Worm (Caenorhabditis elegans) whole organism, mixed stage, embryonic: ENCODE data around the gene spe-43.
A peak's percentile ranks its signal among the peaks of the same experiment; 100 is the strongest.

Source experiments
- ceh-43 ChIP-seq: fragments of 200-800 bp; sonication (Bioruptor generic); optimal IDR thresholded peaks from 2 replicates; lab custom pipeline; 2018; ENCODE audit warnings: mild to moderate bottlenecking, missing genetic modification characterization, moderate library complexity, missing compliant biosample characterization
- ceh-83 ChIP-seq: fragments of 200-800 bp; sonication (Bioruptor generic); optimal IDR thresholded peaks from 2 replicates; lab custom pipeline; 2018; ENCODE audit warnings: mild to moderate bottlenecking, missing genetic modification characterization, missing compliant biosample characterization
- ces-1 ChIP-seq: fragments of 150-350 bp; optimal IDR thresholded peaks from 2 replicates; lab custom pipeline; 2014; ENCODE audit warnings: missing biosample characterization, missing genetic modification reagents, missing genetic modification characterization
- cnd-1 ChIP-seq: fragments of 200-800 bp; sonication (Bioruptor generic); optimal IDR thresholded peaks from 2 replicates; lab custom pipeline; 2018; ENCODE audit warnings: mild to moderate bottlenecking, missing genetic modification characterization, missing compliant biosample characterization
- drap-1 ChIP-seq: fragments of 200-800 bp; sonication (Bioruptor generic); optimal IDR thresholded peaks from 3 replicates; lab custom pipeline; 2018; ENCODE audit warnings: mild to moderate bottlenecking, missing genetic modification characterization, missing compliant biosample characterization
- elt-1 ChIP-seq: sonication (generic microtip); optimal IDR thresholded peaks from 2 replicates; lab custom pipeline; 2017; ENCODE audit warnings: missing genetic modification characterization, mild to moderate bottlenecking, missing compliant biosample characterization, antibody characterized with exemption, moderate library complexity, borderline replicate concordance; ENCODE audit not compliant: insufficient read depth
- elt-3 ChIP-seq: fragments of 150-350 bp; optimal IDR thresholded peaks from 2 replicates; lab custom pipeline; 2014; ENCODE audit warnings: missing biosample characterization, missing genetic modification characterization
- flh-1 ChIP-seq: fragments of 200-800 bp; sonication (Bioruptor generic); optimal IDR thresholded peaks from 2 replicates; lab custom pipeline; 2018; ENCODE audit warnings: mild to moderate bottlenecking, missing genetic modification characterization, moderate library complexity, missing compliant biosample characterization
- ham-2 ChIP-seq: fragments of 200-800 bp; sonication (Bioruptor generic); optimal IDR thresholded peaks from 2 replicates; lab custom pipeline; 2018; ENCODE audit warnings: mild to moderate bottlenecking, missing genetic modification characterization, missing compliant biosample characterization
- hlh-1 ChIP-seq: fragments of 150-350 bp; optimal IDR thresholded peaks from 2 replicates; lab custom pipeline; 2014; ENCODE audit warnings: missing biosample characterization, missing genetic modification reagents, missing genetic modification characterization
- lin-13 ChIP-seq: fragments of 150-350 bp; optimal IDR thresholded peaks from 2 replicates; lab custom pipeline; 2014; ENCODE audit warnings: missing biosample characterization, missing genetic modification characterization
- lin-32 ChIP-seq: fragments of 200-800 bp; sonication (Bioruptor generic); optimal IDR thresholded peaks from 2 replicates; lab custom pipeline; 2018; ENCODE audit warnings: mild to moderate bottlenecking, missing genetic modification characterization, missing compliant biosample characterization
- lsy-2 ChIP-seq: fragments of 150-350 bp; optimal IDR thresholded peaks from 2 replicates; lab custom pipeline; 2014; ENCODE audit warnings: missing biosample characterization, missing genetic modification characterization
- mab-5 ChIP-seq: fragments of 150-350 bp; optimal IDR thresholded peaks from 2 replicates; lab custom pipeline; 2014; ENCODE audit warnings: missing biosample characterization, missing genetic modification characterization
- mep-1 ChIP-seq: fragments of 150-350 bp; optimal IDR thresholded peaks from 2 replicates; lab custom pipeline; 2017; ENCODE audit warnings: missing biosample characterization, missing genetic modification reagents, missing genetic modification characterization, inconsistent platforms
- mls-2 ChIP-seq: sonication (generic microtip); optimal IDR thresholded peaks from 2 replicates; lab custom pipeline; 2016; ENCODE audit warnings: mild to moderate bottlenecking, missing genetic modification characterization, moderate library complexity, missing compliant biosample characterization
- nhr-12 ChIP-seq: fragments of 150-350 bp; optimal IDR thresholded peaks from 2 replicates; lab custom pipeline; 2014; ENCODE audit warnings: missing biosample characterization, missing genetic modification characterization
- nhr-2 ChIP-seq: fragments of 150-350 bp; optimal IDR thresholded peaks from 2 replicates; lab custom pipeline; 2014; ENCODE audit warnings: missing biosample characterization, missing genetic modification characterization
- nhr-237 ChIP-seq: fragments of 150-350 bp; optimal IDR thresholded peaks from 2 replicates; lab custom pipeline; 2014; ENCODE audit warnings: missing biosample characterization, missing genetic modification characterization
- nhr-28 ChIP-seq: fragments of 150-350 bp; optimal IDR thresholded peaks from 2 replicates; lab custom pipeline; 2014; ENCODE audit warnings: missing biosample characterization, missing genetic modification characterization
- nhr-76 ChIP-seq: sonication (generic microtip); optimal IDR thresholded peaks from 2 replicates; lab custom pipeline; 2017; ENCODE audit warnings: missing biosample characterization, missing genetic modification characterization
- pha-4 ChIP-seq: fragments of 150-350 bp; optimal IDR thresholded peaks from 2 replicates; lab custom pipeline; 2018; ENCODE audit warnings: missing biosample characterization, missing genetic modification reagents, missing genetic modification characterization
- sem-2 ChIP-seq: fragments of 200-800 bp; sonication (Bioruptor generic); optimal IDR thresholded peaks from 2 replicates; lab custom pipeline; 2018; ENCODE audit warnings: mild to moderate bottlenecking, missing genetic modification characterization, missing compliant biosample characterization
- sptf-1 ChIP-seq: sonication (generic microtip); optimal IDR thresholded peaks from 2 replicates; lab custom pipeline; 2017; ENCODE audit warnings: mild to moderate bottlenecking, missing genetic modification characterization, moderate library complexity, missing compliant biosample characterization
- tbx-8 ChIP-seq: fragments of 200-800 bp; sonication (Bioruptor generic); optimal IDR thresholded peaks from 2 replicates; lab custom pipeline; 2018; ENCODE audit warnings: mild to moderate bottlenecking, missing genetic modification characterization, moderate library complexity, missing compliant biosample characterization
- unc-120 ChIP-seq: sonication (generic microtip); optimal IDR thresholded peaks from 2 replicates; lab custom pipeline; 2017; ENCODE audit warnings: missing genetic modification characterization, missing compliant biosample characterization; ENCODE audit not compliant: poor library complexity, severe bottlenecking
- ztf-11 ChIP-seq: fragments of 150-350 bp; optimal IDR thresholded peaks from 2 replicates; lab custom pipeline; 2014; ENCODE audit warnings: missing biosample characterization, missing genetic modification characterization

spe-43 gene

DNA sequence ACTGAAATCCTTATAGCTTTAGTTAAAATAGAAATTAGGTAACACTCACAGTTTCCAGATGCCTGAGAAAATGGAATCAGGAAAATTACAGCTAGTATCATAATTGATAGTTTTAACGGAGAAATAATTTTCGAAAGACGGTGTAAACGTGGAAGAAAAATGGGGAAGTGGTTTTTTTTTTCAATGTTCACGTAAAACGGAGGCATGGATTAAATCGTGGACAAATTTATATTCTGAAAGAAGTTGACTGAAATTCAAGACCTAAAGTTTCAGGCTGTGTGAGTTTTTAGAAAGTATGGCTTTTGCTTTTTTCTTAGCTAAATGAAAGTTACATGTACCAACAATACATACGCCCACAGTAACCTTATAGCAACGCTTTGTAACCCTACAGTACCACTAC is at the start of gene spe-43:
spe-43 (minus strand) TSS at position 101 of the 400 bp plus-strand sequence.
- TF ChIP-seq mab-5 (no peak), tbx-8 (GFP tag; lab: Kevin White, UChicago) (no peak), hlh-1 (no peak), nhr-2 (no peak), ceh-43 (no peak)

DNA sequence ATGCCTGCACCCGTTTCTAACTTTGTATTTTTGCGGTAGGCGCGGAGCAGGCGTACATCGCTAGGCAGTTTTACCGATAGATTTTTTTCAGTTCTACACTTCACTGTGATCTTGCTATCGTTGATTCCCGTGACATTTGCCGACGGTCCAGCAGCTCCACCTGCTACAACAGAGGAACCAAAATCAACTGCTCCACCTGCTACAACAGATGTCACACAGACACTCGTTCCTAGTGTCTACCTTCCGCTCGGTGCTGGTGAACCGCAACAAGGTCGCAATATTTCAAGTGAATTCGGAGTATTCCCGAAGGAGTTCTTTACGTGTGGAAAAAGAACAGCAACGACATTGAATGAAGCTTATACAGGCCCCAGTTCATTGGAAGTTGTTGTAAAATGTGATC is 47.9 kb upstream of the spe-43 start:
- TF ChIP-seq elt-3 (tag; lab: Kevin White, UChicago) (no peak), cnd-1 (tag; lab: Kevin White, UChicago) (no peak), lin-32 (GFP tag; lab: Kevin White, UChicago) (peak; percentile 83), flh-1 (GFP tag; lab: Kevin White, UChicago) (no peak), nhr-12 (tag; lab: Kevin White, UChicago) (no peak), nhr-2 (no peak), ztf-11 (tag; lab: Kevin White, UChicago) (no peak), ceh-83 (GFP tag; lab: Kevin White, UChicago) (no peak), nhr-28 (tag; lab: Kevin White, UChicago) (no peak)

DNA sequence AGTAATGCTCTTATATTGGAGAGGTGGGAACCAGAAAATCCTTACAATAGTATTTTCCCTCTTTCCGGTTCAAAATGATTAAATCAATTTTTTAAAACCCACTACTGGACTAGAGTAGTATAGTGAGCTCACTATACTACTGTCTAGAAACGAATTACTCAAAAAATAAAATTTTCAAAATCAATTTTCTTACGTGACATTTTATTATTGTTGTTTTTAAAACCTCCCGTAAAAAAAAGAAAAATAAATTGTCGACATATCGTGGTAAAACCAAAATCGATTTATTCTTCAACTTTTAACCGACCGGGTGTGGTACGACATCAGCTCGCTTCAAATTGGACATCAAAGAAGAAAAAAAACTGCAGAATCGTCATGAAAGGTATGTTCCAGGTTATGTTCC is 47.3 kb upstream of the spe-43 start, which contains the start of gene F58D2.2:
F58D2.2 (plus strand) TSS at position 301 of the 400 bp plus-strand sequence.
- TF ChIP-seq lin-13 (no peak), nhr-76 (tag; lab: Kevin White, UChicago) (no peak), nhr-237 (tag; lab: Kevin White, UChicago) (no peak), hlh-1 (no peak), mep-1 (no peak), lsy-2 (no peak), ceh-43 (no peak), drap-1 (GFP tag; lab: Kevin White, UChicago) (no peak)

DNA sequence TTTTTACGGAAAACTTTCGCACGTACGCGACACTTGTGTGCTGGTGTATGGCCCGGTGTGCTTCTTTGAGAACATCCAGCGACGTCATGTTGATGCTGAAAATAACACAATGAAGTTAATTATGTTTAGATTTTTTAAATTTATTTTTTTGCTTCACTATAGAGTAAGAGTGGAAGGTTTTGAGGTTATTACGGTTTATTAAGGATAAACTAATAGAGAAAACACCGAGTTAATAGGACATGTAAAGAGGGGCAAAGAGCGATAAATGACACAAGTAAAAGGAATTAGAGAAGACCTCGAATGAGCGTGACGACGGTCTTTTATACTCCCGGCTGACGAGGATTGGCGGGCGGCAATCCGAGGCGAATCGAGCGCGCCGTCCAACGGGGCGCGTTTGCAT is 46.8 kb upstream of the spe-43 start, which contains the start of gene F58D2.4:
F58D2.4 (minus strand) TSS at position 101 of the 400 bp plus-strand sequence.
- TF ChIP-seq mab-5 = no peak

DNA sequence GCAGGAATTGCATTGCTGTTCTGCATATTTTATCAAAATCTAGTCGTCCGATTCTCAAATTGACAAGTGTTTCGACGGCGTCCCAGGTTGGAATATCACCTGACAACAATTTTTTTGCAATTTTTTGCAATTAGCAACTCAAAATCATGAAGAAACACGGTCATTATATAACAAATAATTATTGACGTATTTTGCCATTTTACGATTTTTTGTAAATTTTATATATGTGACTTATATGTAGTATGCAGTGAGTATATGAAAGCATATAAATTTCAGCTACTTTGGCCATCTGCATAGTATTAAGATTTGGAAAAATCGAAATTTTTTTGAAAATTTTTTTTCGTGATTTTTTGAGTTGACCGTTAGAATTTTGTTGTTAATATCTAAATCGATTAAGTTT is 38.6 kb upstream of the spe-43 start, which contains the start of gene F58D2.3:
F58D2.3 (minus strand) TSS at position 101 of the 400 bp plus-strand sequence.
- TF ChIP-seq lin-13 = no peak
- TF ChIP-seq, all 35 proteins: peak for 0

DNA sequence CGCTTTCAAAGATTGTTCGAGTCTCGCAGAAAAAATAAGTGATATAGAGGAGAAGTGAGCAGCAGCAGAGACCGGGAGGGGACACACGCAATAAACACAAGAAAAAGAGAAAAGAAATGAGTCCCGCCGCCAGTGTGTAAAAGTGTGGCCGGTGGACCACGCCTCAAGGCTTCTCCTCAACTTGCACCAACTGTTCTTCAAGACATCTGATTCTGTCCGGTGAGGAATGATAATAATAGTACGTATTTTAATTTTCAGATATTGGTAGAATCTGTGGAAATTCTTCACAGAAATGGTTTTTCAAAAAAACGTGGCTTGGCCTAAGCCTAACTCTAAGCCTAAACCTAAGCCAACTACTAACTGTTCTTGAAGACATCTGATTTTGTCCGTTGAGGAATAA is 37.1 kb upstream of the spe-43 start, which contains the start of gene lev-1:
lev-1 (minus strand) TSS at position 101 of the 400 bp plus-strand sequence.
- peak; percentile 55 for TF ChIP-seq hlh-1
- TF ChIP-seq unc-120 = peak; percentile 38
- no peak for TF ChIP-seq elt-1 (tag; lab: Kevin White, UChicago)
- no peak for TF ChIP-seq pha-4 (tag; lab: Kevin White, UChicago)

DNA sequence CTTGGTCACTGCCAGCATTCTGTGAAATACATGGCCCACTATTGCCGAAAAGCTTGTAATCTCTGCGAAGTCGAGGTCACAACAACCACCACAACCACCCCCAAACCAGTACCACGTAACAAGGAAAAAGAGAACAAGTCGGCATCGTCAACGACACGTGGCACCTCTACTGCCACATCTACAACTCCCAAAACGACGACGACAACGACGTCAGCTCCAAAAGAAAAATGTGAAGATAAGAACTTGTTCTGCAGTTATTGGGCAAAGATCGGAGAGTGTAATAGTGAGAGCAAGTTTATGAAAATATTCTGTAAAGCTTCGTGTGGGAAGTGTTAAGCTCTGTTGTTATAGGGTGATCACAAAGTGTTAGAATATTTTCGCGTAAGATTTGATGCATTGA is 31.2 kb upstream of the spe-43 start:
- TF ChIP-seq ces-1 (GFP tag; lab: Kevin White, UChicago) = no peak
- no peak for TF ChIP-seq nhr-12 (tag; lab: Kevin White, UChicago)
- no peak for TF ChIP-seq drap-1 (GFP tag; lab: Kevin White, UChicago)
- no peak for TF ChIP-seq mls-2 (tag; lab: Kevin White, UChicago)
- no peak for TF ChIP-seq sptf-1
- TF ChIP-seq ham-2 (GFP tag; lab: Kevin White, UChicago) = no peak
- no peak for TF ChIP-seq sem-2 (GFP tag; lab: Kevin White, UChicago)
- TF ChIP-seq elt-1 (tag; lab: Kevin White, UChicago) = no peak
- no peak for TF ChIP-seq tbx-8 (GFP tag; lab: Kevin White, UChicago)
- no peak for TF ChIP-seq ceh-43
- no peak for TF ChIP-seq ztf-11 (tag; lab: Kevin White, UChicago)
- no peak for TF ChIP-seq nhr-76 (tag; lab: Kevin White, UChicago)
- TF ChIP-seq nhr-28 (tag; lab: Kevin White, UChicago) = no peak
